Worm (Caenorhabditis elegans) whole organism, L1 larva: Measurements from ENCODE around the gene clc-22.

Experiments used
- C04F5.9 ChIP-seq: sonication (generic microtip); optimal IDR thresholded peaks from 2 replicates; lab custom pipeline; 2016; ENCODE audit warnings: missing genetic modification characterization, missing compliant biosample characterization
- C34B4.2 ChIP-seq: sonication (generic microtip); optimal IDR thresholded peaks from 2 replicates; lab custom pipeline; 2017; ENCODE audit warnings: mild to moderate bottlenecking, missing genetic modification characterization, missing compliant biosample characterization
- Y116A8C.19 ChIP-seq: sonication (generic microtip); optimal IDR thresholded peaks from 2 replicates; lab custom pipeline; 2016; ENCODE audit warnings: missing compliant biosample characterization, missing genetic modification characterization, borderline replicate concordance
- alr-1 ChIP-seq: fragments of 200-800 bp; sonication (Bioruptor generic); optimal IDR thresholded peaks from 2 replicates; lab custom pipeline; 2018; ENCODE audit warnings: borderline replicate concordance, mild to moderate bottlenecking, missing genetic modification characterization, missing compliant biosample characterization
- ama-1 ChIP-seq: fragments of 150-350 bp; optimal IDR thresholded peaks from 2 replicates; lab custom pipeline; 2014
- ceh-63 ChIP-seq: fragments of 200-800 bp; sonication (Bioruptor generic); optimal IDR thresholded peaks from 2 replicates; lab custom pipeline; 2018; ENCODE audit warnings: mild to moderate bottlenecking, missing genetic modification characterization, missing compliant biosample characterization
- ceh-8 ChIP-seq: fragments of 200-800 bp; sonication (Bioruptor generic); optimal IDR thresholded peaks from 2 replicates; lab custom pipeline; 2018; ENCODE audit warnings: mild to moderate bottlenecking, missing genetic modification characterization, moderate library complexity, missing compliant biosample characterization
- ceh-82 ChIP-seq, 3 experiments: fragments of 150-350 bp in 1 of 3; sonication (generic microtip) in 2 of 3; optimal IDR thresholded peaks; 2 replicates each; lab custom pipeline; 2014 to 2017; ENCODE audit warnings: missing biosample characterization in 3 of 3, missing genetic modification characterization in 3 of 3
- ceh-88 ChIP-seq: fragments of 200-800 bp; sonication (Bioruptor generic); IDR thresholded peaks from 2 replicates; pipeline ENCODE4 v1.3.6; 2022; ENCODE audit warnings: missing genetic modification characterization, missing compliant biosample characterization
- dpl-1 ChIP-seq, 3 experiments: fragments of 150-350 bp in 2 of 3; sonication (generic microtip) in 1 of 3; optimal IDR thresholded peaks; 2 replicates each; lab custom pipeline; 2014 to 2017; ENCODE audit warnings: missing biosample characterization in 3 of 3, missing genetic modification characterization in 3 of 3, missing genetic modification reagents in 3 of 3
- dsc-1 ChIP-seq: sonication (generic microtip); optimal IDR thresholded peaks from 2 replicates; lab custom pipeline; 2016; ENCODE audit warnings: mild to moderate bottlenecking, missing genetic modification characterization, missing compliant biosample characterization
- efl-1 ChIP-seq, 4 experiments: fragments of 150-350 bp; optimal IDR thresholded peaks in 3 of 4; peaks in 1 of 4; 1 replicate in 1 of 4; 2 replicates in 3 of 4; lab custom pipeline; 2014; ENCODE audit warnings: missing biosample characterization in 2 of 4, missing genetic modification characterization in 2 of 4, missing genetic modification reagents in 2 of 4
- efl-3 ChIP-seq: fragments of 200-800 bp; sonication (Bioruptor generic); optimal IDR thresholded peaks from 2 replicates; lab custom pipeline; 2018; ENCODE audit warnings: mild to moderate bottlenecking, missing genetic modification characterization, missing compliant biosample characterization
- ets-5 ChIP-seq: fragments of 200-800 bp; sonication (Bioruptor generic); IDR thresholded peaks from 2 replicates; pipeline ENCODE4 v1.3.6; 2022; ENCODE audit warnings: missing genetic modification characterization, missing compliant biosample characterization
- fkh-10 ChIP-seq: sonication (generic microtip); optimal IDR thresholded peaks from 2 replicates; lab custom pipeline; 2017; ENCODE audit warnings: missing biosample characterization, missing genetic modification reagents, missing genetic modification characterization
- fkh-8 ChIP-seq: sonication (generic microtip); optimal IDR thresholded peaks from 2 replicates; lab custom pipeline; 2016; ENCODE audit warnings: mild to moderate bottlenecking, missing genetic modification characterization, missing compliant biosample characterization
- lin-14 ChIP-seq: fragments of 200-800 bp; sonication (Bioruptor generic); optimal IDR thresholded peaks from 2 replicates; lab custom pipeline; 2018; ENCODE audit warnings: mild to moderate bottlenecking, missing genetic modification characterization, moderate library complexity, missing compliant biosample characterization
- lin-15B ChIP-seq: fragments of 150-350 bp; sonication (generic microtip); optimal IDR thresholded peaks from 3 replicates; lab custom pipeline; 2014; ENCODE audit warnings: missing biosample characterization, missing genetic modification characterization
- lin-35 ChIP-seq, 2 experiments: fragments of 150-350 bp; optimal IDR thresholded peaks; 2 replicates each; lab custom pipeline; 2014; ENCODE audit warnings: missing biosample characterization in 2 of 2, missing genetic modification characterization in 2 of 2, missing genetic modification reagents in 2 of 2
- lsy-2 ChIP-seq, 2 experiments: fragments of 150-350 bp; optimal IDR thresholded peaks; 2 replicates each; lab custom pipeline; 2014; ENCODE audit warnings: missing biosample characterization in 2 of 2, missing genetic modification characterization in 2 of 2
- mep-1 ChIP-seq: fragments of 150-350 bp; optimal IDR thresholded peaks from 2 replicates; lab custom pipeline; 2014; ENCODE audit warnings: missing biosample characterization, missing genetic modification characterization
- nhr-11 ChIP-seq: fragments of 150-350 bp; optimal IDR thresholded peaks from 2 replicates; lab custom pipeline; 2014; ENCODE audit warnings: missing biosample characterization, missing genetic modification characterization
- nhr-12 ChIP-seq: sonication (generic microtip); optimal IDR thresholded peaks from 2 replicates; lab custom pipeline; 2017; ENCODE audit warnings: missing biosample characterization, missing genetic modification characterization
- nhr-28 ChIP-seq: fragments of 150-350 bp; optimal IDR thresholded peaks from 2 replicates; lab custom pipeline; 2014; ENCODE audit warnings: missing biosample characterization, missing genetic modification characterization
- nhr-84 ChIP-seq: sonication (generic microtip); optimal IDR thresholded peaks from 2 replicates; lab custom pipeline; 2017; ENCODE audit warnings: missing biosample characterization, missing genetic modification characterization
- nhr-90 ChIP-seq: sonication (generic microtip); optimal IDR thresholded peaks from 2 replicates; lab custom pipeline; 2016; ENCODE audit warnings: mild to moderate bottlenecking, missing genetic modification characterization, missing compliant biosample characterization; ENCODE audit not compliant: poor library complexity
- pag-3 ChIP-seq: sonication (generic microtip); optimal IDR thresholded peaks from 2 replicates; lab custom pipeline; 2017; ENCODE audit warnings: missing genetic modification characterization, mild to moderate bottlenecking, missing compliant biosample characterization, antibody characterized with exemption, borderline replicate concordance; ENCODE audit not compliant: insufficient read depth
- skn-1 ChIP-seq: fragments of 150-350 bp; optimal IDR thresholded peaks from 2 replicates; lab custom pipeline; 2014; ENCODE audit warnings: missing biosample characterization, missing genetic modification characterization
- snpc-4 ChIP-seq: fragments of 150-350 bp; optimal IDR thresholded peaks from 2 replicates; lab custom pipeline; 2014; ENCODE audit warnings: missing biosample characterization, missing genetic modification characterization
- sptf-1 ChIP-seq: fragments of 150-350 bp; optimal IDR thresholded peaks from 2 replicates; lab custom pipeline; 2014; ENCODE audit warnings: missing biosample characterization, missing genetic modification characterization
- swsn-7 ChIP-seq: sonication (generic microtip); optimal IDR thresholded peaks from 2 replicates; lab custom pipeline; 2016; ENCODE audit warnings: missing genetic modification characterization, missing compliant biosample characterization
- unc-130 ChIP-seq: fragments of 150-350 bp; optimal IDR thresholded peaks from 2 replicates; lab custom pipeline; 2017; ENCODE audit warnings: missing biosample characterization, missing genetic modification characterization, inconsistent platforms
- unc-62 ChIP-seq: fragments of 150-350 bp; optimal IDR thresholded peaks from 2 replicates; lab custom pipeline; 2014; ENCODE audit warnings: missing biosample characterization, missing genetic modification reagents, missing genetic modification characterization
- unc-86 ChIP-seq: sonication (generic microtip); optimal IDR thresholded peaks from 2 replicates; lab custom pipeline; 2016; ENCODE audit warnings: missing genetic modification characterization, missing compliant biosample characterization
- unc-98 ChIP-seq: fragments of 200-800 bp; sonication (Bioruptor generic); IDR thresholded peaks from 2 replicates; pipeline ENCODE4 v1.3.6; 2022; ENCODE audit warnings: missing genetic modification characterization, missing compliant biosample characterization
- vab-15 ChIP-seq: sonication (generic microtip); optimal IDR thresholded peaks from 2 replicates; lab custom pipeline; 2017; ENCODE audit warnings: missing genotype, mild to moderate bottlenecking, missing genetic modification characterization, missing compliant biosample characterization
- zag-1 ChIP-seq: fragments of 150-350 bp; optimal IDR thresholded peaks from 2 replicates; lab custom pipeline; 2014; ENCODE audit warnings: missing biosample characterization, missing genetic modification characterization

Gene clc-22

ce11 chrII:3967061-3967460 lies 28.8 kb downstream of the clc-22 start:
- TF ChIP-seq unc-86 (tag; lab: Kevin White, UChicago) (no peak), unc-98 (GFP tag; lab: Robert Waterston, UW) (no peak), pag-3 (tag; lab: Kevin White, UChicago) (no peak), nhr-28 (tag; lab: Kevin White, UChicago) (no peak), Y116A8C.19 (tag; lab: Kevin White, UChicago) (no peak), nhr-11 (tag; lab: Kevin White, UChicago) (no peak), ama-1 (lab: Kevin White, UChicago) (no peak), unc-130 (no peak), swsn-7 (no peak), ceh-88 (GFP tag; lab: Robert Waterston, UW) (no peak), efl-1 (optimal IDR thresholded peaks at IDR 0.05; lab: Kevin White, UChicago) (no peak), efl-1 (GFP tag; optimal IDR thresholded peaks at IDR 0.05 in 1 of 2; lab: Kevin White, UChicago) (no peak), vab-15 (tag; lab: Kevin White, UChicago) (no peak), efl-3 (GFP tag; lab: Kevin White, UChicago) (no peak), mep-1 (tag; lab: Kevin White, UChicago) (no peak), ceh-63 (GFP tag; lab: Kevin White, UChicago) (no peak), zag-1 (tag; lab: Kevin White, UChicago) (no peak), lsy-2 (tag; optimal IDR thresholded peaks at IDR 0.05; lab: Kevin White, UChicago) (no peak), skn-1 (tag; lab: Kevin White, UChicago) (no peak), sptf-1 (tag; lab: Kevin White, UChicago) (no peak)

- TF ChIP-seq lsy-2 (tag; optimal IDR thresholded peaks at IDR 0.05; lab: Kevin White, UChicago) (no peak), unc-62 (no peak), alr-1 (tag; lab: Kevin White, UChicago) (no peak)
Measured at ce11 chrII:3965665-3966416, 30.0 kb downstream of the clc-22 start.

- no peak for TF ChIP-seq efl-3 (GFP tag; lab: Kevin White, UChicago)
- no peak for TF ChIP-seq dsc-1 (tag; lab: Kevin White, UChicago)
- TF ChIP-seq efl-1 (optimal IDR thresholded peaks at IDR 0.05; lab: Kevin White, UChicago): no peak
- no peak for TF ChIP-seq efl-1 (GFP tag; optimal IDR thresholded peaks at IDR 0.05 in 1 of 2; lab: Kevin White, UChicago)
- TF ChIP-seq snpc-4 (tag; lab: Kevin White, UChicago): no peak
- no peak for TF ChIP-seq lin-15B (tag; lab: Kevin White, UChicago)
- no peak for TF ChIP-seq nhr-12 (tag; lab: Kevin White, UChicago)
- TF ChIP-seq sptf-1 (tag; lab: Kevin White, UChicago): no peak
- no peak for TF ChIP-seq C34B4.2 (tag; lab: Kevin White, UChicago)
- TF ChIP-seq ets-5: no peak
- no peak for TF ChIP-seq lin-35 (GFP tag; optimal IDR thresholded peaks at IDR 0.05; lab: Kevin White, UChicago)
- no peak for TF ChIP-seq nhr-90
- no peak for TF ChIP-seq nhr-84 (tag; lab: Kevin White, UChicago)
- TF ChIP-seq fkh-8 (tag; lab: Kevin White, UChicago): no peak
- TF ChIP-seq dpl-1 (GFP tag; optimal IDR thresholded peaks at IDR 0.05; lab: Kevin White, UChicago): no peak
- no peak for TF ChIP-seq ceh-8 (GFP tag; lab: Kevin White, UChicago)
- TF ChIP-seq, all 84 proteins: peak for 0
Measured at ce11 chrII:3964302-3964885, 31.5 kb downstream of the clc-22 start.

- TF ChIP-seq lin-14 (peak; percentile 58), C04F5.9 (no peak), ceh-82 (tag; optimal IDR thresholded peaks at IDR 0.05; lab: Kevin White, UChicago) (peak in 1 of 3 experiments; percentile 14), fkh-10 (GFP tag; lab: Kevin White, UChicago) (peak; percentile 27)
Measured at ce11 chrII:3961256-3961655, 34.6 kb downstream of the clc-22 start.
